Worm (Caenorhabditis elegans) whole organism, L4 larva: ENCODE results near the gene slc-9B.2.

Experiments
- ceh-28 ChIP-seq: fragments of 150-350 bp; optimal IDR thresholded peaks from 2 replicates; lab custom pipeline; 2014; ENCODE audit warnings: missing biosample characterization, missing genetic modification reagents, missing genetic modification characterization
- nhr-41 ChIP-seq: fragments of 200-800 bp; sonication (Bioruptor generic); IDR thresholded peaks from 2 replicates; pipeline ENCODE4 v1.3.6; 2022; ENCODE audit warnings: missing genetic modification reagents, missing genetic modification characterization, missing compliant biosample characterization

DNA sequence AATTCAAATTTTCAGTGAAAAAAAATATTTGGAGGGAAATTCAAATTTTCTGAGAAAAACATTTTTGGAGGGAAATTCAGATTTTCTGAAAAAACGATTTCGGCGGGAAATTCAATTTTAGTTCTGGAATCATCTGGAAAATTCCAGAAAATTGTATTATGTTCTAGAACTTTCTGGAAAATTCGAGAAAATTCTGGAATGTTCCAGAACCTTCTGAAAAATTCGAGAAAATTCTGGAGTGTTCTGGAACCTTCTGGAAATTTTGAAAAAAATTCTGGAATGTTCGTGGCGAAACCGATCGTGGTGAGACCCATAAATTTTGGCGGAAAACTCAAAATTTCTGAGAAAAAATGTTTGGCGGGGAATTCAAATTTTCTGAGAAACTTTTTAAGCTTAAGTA lies 16.7 kb upstream of the slc-9B.2 start:
- TF ChIP-seq nhr-41 (GFP tag; lab: Robert Waterston, UW) (no peak), ceh-28 (tag; lab: Kevin White, UChicago) (no peak)
